Fruit fly (Drosophila melanogaster) whole organism, embryonic: ENCODE measurements around the gene CG34417.
A peak's percentile ranks its signal among the peaks of the same experiment; 100 is the strongest.

Experiments
- Awh ChIP-seq: fragments of 200-800 bp; sonication (Bioruptor generic); IDR thresholded peaks from 2 replicates; pipeline ENCODE4, ENCODE4 v1.3.6; 2022; ENCODE audit warnings: missing biosample characterization, missing genetic modification characterization
- Bteb2 ChIP-seq: fragments of 200-800 bp; sonication (Bioruptor generic); optimal IDR thresholded peaks from 2 replicates; lab custom pipeline; 2016; ENCODE audit warnings: missing biosample characterization, missing genetic modification characterization
- CG10267 ChIP-seq: fragments of 200-800 bp; sonication (Bioruptor generic); optimal IDR thresholded peaks from 2 replicates; lab custom pipeline; 2018; ENCODE audit warnings: missing biosample characterization, mild to moderate bottlenecking, missing genetic modification characterization, moderate library complexity
- CG10431 ChIP-seq: fragments of 200-800 bp; sonication (Bioruptor generic); optimal IDR thresholded peaks from 3 replicates; lab custom pipeline; 2018; ENCODE audit warnings: missing biosample characterization, mild to moderate bottlenecking, missing genetic modification characterization
- CG14050 ChIP-seq: fragments of 200-800 bp; sonication (Bioruptor generic); IDR thresholded peaks from 3 replicates; pipeline ENCODE4 v1.3.6; 2022; ENCODE audit warnings: missing biosample characterization, missing genetic modification characterization
- CG15073 ChIP-seq: fragments of 200-800 bp; sonication (Bioruptor generic); optimal IDR thresholded peaks from 2 replicates; lab custom pipeline; 2016; ENCODE audit warnings: missing biosample characterization, missing genetic modification characterization
- CG17385 ChIP-seq: fragments of 200-800 bp; sonication (Bioruptor generic); optimal IDR thresholded peaks from 3 replicates; lab custom pipeline; 2018; ENCODE audit warnings: missing biosample characterization, mild to moderate bottlenecking, missing genetic modification characterization
- CG18764 ChIP-seq: fragments of 200-800 bp; sonication (Bioruptor generic); optimal IDR thresholded peaks from 3 replicates; lab custom pipeline; 2016; ENCODE audit warnings: missing biosample characterization, missing genetic modification characterization
- CG2875 ChIP-seq: fragments of 200-800 bp; sonication (Bioruptor generic); optimal IDR thresholded peaks from 2 replicates; lab custom pipeline; 2017; ENCODE audit warnings: missing biosample characterization, mild to moderate bottlenecking, missing genetic modification characterization, missing genetic modification reagents
- CG30403 ChIP-seq: fragments of 200-800 bp; sonication (Bioruptor generic); optimal IDR thresholded peaks from 3 replicates; lab custom pipeline; 2016; ENCODE audit warnings: missing biosample characterization, missing genetic modification characterization
- CG31224 ChIP-seq: fragments of 200-800 bp; sonication (Bioruptor generic); IDR thresholded peaks from 2 replicates; pipeline ENCODE4 v1.3.6; 2022; ENCODE audit warnings: missing biosample characterization, missing genetic modification characterization
- CG31441 ChIP-seq: fragments of 200-800 bp; sonication (Bioruptor generic); IDR thresholded peaks from 2 replicates; pipeline ENCODE4 v1.3.6; 2022; ENCODE audit warnings: missing biosample characterization, missing genetic modification characterization
- CG33213 ChIP-seq: fragments of 200-800 bp; sonication (Bioruptor generic); optimal IDR thresholded peaks from 3 replicates; lab custom pipeline; 2016; ENCODE audit warnings: missing biosample characterization, missing genetic modification characterization
- CG3726 ChIP-seq: fragments of 200-800 bp; sonication (Bioruptor generic); IDR thresholded peaks from 3 replicates; pipeline ENCODE4, ENCODE4 v1.3.6; 2022; ENCODE audit warnings: missing biosample characterization, missing genetic modification characterization
- CG4328 ChIP-seq: fragments of 200-800 bp; sonication (Bioruptor generic); optimal IDR thresholded peaks from 3 replicates; lab custom pipeline; 2017; ENCODE audit warnings: missing biosample characterization, missing genetic modification reagents, missing genetic modification characterization
- CG4730 ChIP-seq: fragments of 200-800 bp; sonication (Bioruptor generic); IDR thresholded peaks from 2 replicates; pipeline ENCODE4 v1.3.6; 2022; ENCODE audit warnings: missing biosample characterization, missing genetic modification characterization
- CG5953 ChIP-seq: fragments of 200-800 bp; sonication (Bioruptor generic); IDR thresholded peaks from 2 replicates; pipeline ENCODE4 v1.3.6; 2022; ENCODE audit warnings: missing biosample characterization, missing genetic modification characterization
- CG6654 ChIP-seq: fragments of 200-800 bp; sonication (Bioruptor generic); optimal IDR thresholded peaks from 2 replicates; lab custom pipeline; 2017; ENCODE audit warnings: missing biosample characterization, mild to moderate bottlenecking, missing genetic modification characterization
- CG6765 ChIP-seq: fragments of 200-800 bp; sonication (Bioruptor generic); optimal IDR thresholded peaks from 3 replicates; lab custom pipeline; 2017; ENCODE audit warnings: missing biosample characterization, mild to moderate bottlenecking, missing genetic modification characterization
- CG7271 ChIP-seq: fragments of 200-800 bp; sonication (Bioruptor generic); optimal IDR thresholded peaks from 2 replicates; lab custom pipeline; 2018; ENCODE audit warnings: missing biosample characterization, mild to moderate bottlenecking, missing genetic modification characterization, moderate library complexity
- CG7372 ChIP-seq: fragments of 200-800 bp; sonication (Bioruptor generic); IDR thresholded peaks from 2 replicates; pipeline ENCODE4 v1.3.6; 2022; ENCODE audit warnings: missing biosample characterization, missing genetic modification characterization
- CG8388 ChIP-seq: fragments of 200-800 bp; sonication (Bioruptor generic); optimal IDR thresholded peaks from 2 replicates; lab custom pipeline; 2019; ENCODE audit warnings: missing biosample characterization, mild to moderate bottlenecking, missing genetic modification characterization, moderate library complexity
- CG9932 ChIP-seq: fragments of 200-800 bp; sonication (Bioruptor generic); IDR thresholded peaks from 2 replicates; pipeline ENCODE4 v1.3.6; 2022; ENCODE audit warnings: missing biosample characterization, missing genetic modification characterization
- Dad ChIP-seq: fragments of 200-800 bp; sonication (Bioruptor generic); optimal IDR thresholded peaks from 3 replicates; lab custom pipeline; 2016; ENCODE audit warnings: missing biosample characterization, missing genetic modification characterization
- Fer1 ChIP-seq: fragments of 200-800 bp; sonication (Bioruptor generic); optimal IDR thresholded peaks from 2 replicates; lab custom pipeline; 2017; ENCODE audit warnings: missing biosample characterization, mild to moderate bottlenecking, missing genetic modification characterization
- Hand ChIP-seq: fragments of 200-800 bp; sonication (Bioruptor generic); optimal IDR thresholded peaks from 2 replicates; lab custom pipeline; 2017; ENCODE audit warnings: mild to moderate bottlenecking, missing biosample characterization, missing genetic modification reagents, missing genetic modification characterization
- Hsf ChIP-seq: fragments of 200-800 bp; sonication (Bioruptor generic); optimal IDR thresholded peaks from 3 replicates; lab custom pipeline; 2016; ENCODE audit warnings: missing biosample characterization, missing genetic modification characterization
- Jarid2 ChIP-seq: fragments of 200-800 bp; sonication (Bioruptor generic); optimal IDR thresholded peaks from 3 replicates; lab custom pipeline; 2017; ENCODE audit warnings: mild to moderate bottlenecking, missing biosample characterization, missing genetic modification reagents, missing genetic modification characterization
- Neu2 ChIP-seq: fragments of 200-800 bp; sonication (Bioruptor generic); optimal IDR thresholded peaks from 3 replicates; lab custom pipeline; 2016; ENCODE audit warnings: missing biosample characterization, missing genetic modification characterization, borderline replicate concordance
- Sox100B ChIP-seq: fragments of 200-800 bp; sonication (Bioruptor generic); optimal IDR thresholded peaks from 3 replicates; lab custom pipeline; 2018; ENCODE audit warnings: missing biosample characterization, mild to moderate bottlenecking, missing genetic modification characterization
- Xbp1 ChIP-seq: fragments of 200-800 bp; sonication (Bioruptor generic); optimal IDR thresholded peaks from 3 replicates; lab custom pipeline; 2016; ENCODE audit warnings: missing biosample characterization, mild to moderate bottlenecking, missing genetic modification characterization
- YL-1 ChIP-seq: fragments of 200-800 bp; sonication (Bioruptor generic); optimal IDR thresholded peaks from 3 replicates; lab custom pipeline; 2017; ENCODE audit warnings: missing biosample characterization, mild to moderate bottlenecking, missing genetic modification characterization
- bbx ChIP-seq: fragments of 200-800 bp; sonication (Bioruptor generic); IDR thresholded peaks from 2 replicates; pipeline ENCODE4 v1.3.6; 2022; ENCODE audit warnings: missing biosample characterization, missing genetic modification characterization; ENCODE audit not compliant: partially characterized antibody
- cato ChIP-seq: fragments of 200-800 bp; sonication (Bioruptor generic); optimal IDR thresholded peaks from 2 replicates; lab custom pipeline; 2016; ENCODE audit warnings: missing biosample characterization, missing genetic modification characterization, borderline replicate concordance
- chn ChIP-seq: fragments of 200-800 bp; sonication (Bioruptor generic); optimal IDR thresholded peaks from 2 replicates; lab custom pipeline; 2016; ENCODE audit warnings: missing biosample characterization, missing genetic modification characterization
- dati ChIP-seq: fragments of 200-800 bp; sonication (Bioruptor generic); IDR thresholded peaks from 2 replicates; pipeline ENCODE4 v1.3.6; 2022; ENCODE audit warnings: missing biosample characterization, missing genetic modification characterization
- dm ChIP-seq: fragments of 200-800 bp; sonication (Bioruptor generic); optimal IDR thresholded peaks from 3 replicates; lab custom pipeline; 2016; ENCODE audit warnings: missing biosample characterization, missing genetic modification characterization
- esg ChIP-seq: fragments of 200-800 bp; sonication (Bioruptor generic); conservative IDR thresholded peaks from 2 replicates; pipeline ENCODE4 v1.3.6; 2022; ENCODE audit warnings: missing biosample characterization, missing genetic modification characterization
- ewg ChIP-seq: fragments of 200-800 bp; sonication (Bioruptor generic); optimal IDR thresholded peaks from 3 replicates; lab custom pipeline; 2017; ENCODE audit warnings: mild to moderate bottlenecking, missing biosample characterization, missing genetic modification reagents, missing genetic modification characterization
- fu2 ChIP-seq: fragments of 200-800 bp; sonication (Bioruptor generic); optimal IDR thresholded peaks from 2 replicates; lab custom pipeline; 2016; ENCODE audit warnings: missing biosample characterization, missing genetic modification characterization
- gsb ChIP-seq: fragments of 200-800 bp; sonication (Bioruptor generic); IDR thresholded peaks from 2 replicates; pipeline ENCODE4 v1.3.6; 2022; ENCODE audit warnings: missing biosample characterization, missing genetic modification characterization
- nerfin-1 ChIP-seq: fragments of 200-800 bp; sonication (Bioruptor generic); optimal IDR thresholded peaks from 3 replicates; lab custom pipeline; 2019; ENCODE audit warnings: missing biosample characterization, mild to moderate bottlenecking, missing genetic modification characterization, moderate library complexity
- peb ChIP-seq: fragments of 200-800 bp; sonication (Bioruptor generic); IDR thresholded peaks from 2 replicates; pipeline ENCODE4 v1.3.6; 2022; ENCODE audit warnings: missing biosample characterization, missing genetic modification characterization
- so ChIP-seq: fragments of 200-800 bp; sonication (Bioruptor generic); IDR thresholded peaks from 3 replicates; pipeline ENCODE4 v1.3.6; 2022; ENCODE audit warnings: missing biosample characterization, missing genetic modification characterization
- sqz ChIP-seq: fragments of 200-800 bp; sonication (Bioruptor generic); optimal IDR thresholded peaks from 3 replicates; lab custom pipeline; 2018; ENCODE audit warnings: missing biosample characterization, mild to moderate bottlenecking, missing genetic modification characterization
- toy ChIP-seq: fragments of 200-800 bp; sonication (Bioruptor generic); IDR thresholded peaks from 2 replicates; pipeline ENCODE4 v1.3.6; 2022; ENCODE audit warnings: missing biosample characterization, missing genetic modification characterization
- ttk ChIP-seq: fragments of 200-800 bp; sonication (Bioruptor generic); IDR thresholded peaks from 2 replicates; pipeline ENCODE4 v2.1.2; 2022; ENCODE audit warnings: missing biosample characterization, missing genetic modification characterization
- usp ChIP-seq: fragments of >200 bp; optimal IDR thresholded peaks from 2 replicates; lab custom pipeline; 2017; ENCODE audit warnings: missing biosample characterization, missing genetic modification characterization
- vfl ChIP-seq: fragments of 200-800 bp; sonication (Bioruptor generic); optimal IDR thresholded peaks from 2 replicates; lab custom pipeline; 2016; ENCODE audit warnings: missing biosample characterization, missing genetic modification characterization
- vnd ChIP-seq: fragments of 200-800 bp; sonication (Bioruptor generic); IDR thresholded peaks from 3 replicates; pipeline ENCODE4 v1.3.6; 2022; ENCODE audit warnings: missing biosample characterization, missing genetic modification characterization; ENCODE audit not compliant: partially characterized antibody

The CG34417 gene

DNA sequence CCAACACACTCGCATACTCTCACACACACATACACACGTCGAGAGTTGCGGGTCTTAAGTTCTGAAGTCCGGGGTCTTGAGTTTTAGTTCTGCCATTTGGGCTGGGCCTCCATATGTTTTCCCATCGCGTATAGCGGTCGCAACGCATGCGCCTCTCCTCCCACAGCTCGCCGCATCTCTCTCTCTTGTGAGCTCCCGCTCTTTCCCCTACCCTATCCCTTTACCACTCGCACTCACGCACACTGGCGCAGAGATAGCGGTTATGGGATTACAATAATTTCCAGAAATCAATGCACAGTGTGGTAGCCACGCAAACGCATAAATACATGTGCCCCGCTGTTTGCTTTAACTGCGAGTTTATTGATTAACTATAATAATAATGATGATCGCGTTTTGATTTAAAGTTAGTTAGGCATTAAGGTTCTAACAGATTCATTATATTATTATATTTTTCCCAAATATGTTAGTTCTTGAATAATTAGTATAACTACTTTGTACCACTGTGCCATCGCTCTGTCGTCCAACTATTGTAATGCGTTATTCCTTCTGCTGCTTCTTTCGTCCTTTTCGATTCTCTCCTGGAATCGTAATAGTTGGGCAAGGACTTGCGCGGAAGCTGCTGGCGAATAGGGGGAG, 61.2 kb downstream of the CG34417 start (continued):
- TF ChIP-seq toy (peak; percentile 45; the same call in 1 of the 2 replicates), CG7271 (tag; lab: Kevin White, UChicago) (peak; percentile 53), CG8388 (GFP tag; lab: Kevin White, UChicago) (peak; percentile 90), ttk (GFP tag; lab: Robert Waterston, UW) (peak; percentile 86), CG9932 (GFP tag; lab: Robert Waterston, UW) (peak; percentile 83), CG6765 (peak; percentile 84), Awh (peak; percentile 87), CG31441 (GFP tag; lab: Robert Waterston, UW) (peak; percentile 97), CG14050 (GFP tag; lab: Robert Waterston, UW) (peak; percentile 80), CG7372 (GFP tag; lab: Robert Waterston, UW) (peak; percentile 80), CG6654 (GFP tag; lab: Kevin White, UChicago) (peak; percentile 79), CG10431 (GFP tag; lab: Kevin White, UChicago) (peak; percentile 79), CG33213 (GFP tag; lab: Kevin White, UChicago) (peak; percentile 57), Dad (GFP tag; lab: Kevin White, UChicago) (peak; percentile 84), esg (peak; percentile 90), Fer1 (GFP tag; lab: Kevin White, UChicago) (peak; percentile 96), so (GFP tag; lab: Robert Waterston, UW) (peak; percentile 90), vnd (no peak), CG10267 (tag; lab: Kevin White, UChicago) (peak; percentile 88), bbx (peak; percentile 47; the same call in 1 of the 2 replicates), ewg (GFP tag; lab: Kevin White, UChicago) (peak; percentile 90), CG18764 (GFP tag; lab: Kevin White, UChicago) (peak; percentile 85), Hand (GFP tag; lab: Kevin White, UChicago) (peak; percentile 90), Bteb2 (GFP tag; lab: Kevin White, UChicago) (peak; percentile 79), CG17385 (GFP tag; lab: Kevin White, UChicago) (peak; percentile 89), CG3726 (GFP tag; lab: Robert Waterston, UW) (peak; percentile 80; the same call in 2 of the 3 replicates), dm (GFP tag; lab: Kevin White, UChicago) (peak; percentile 64), CG5953 (GFP tag; lab: Robert Waterston, UW) (peak; percentile 73), vfl (GFP tag; lab: Kevin White, UChicago) (peak; percentile 87), fu2 (GFP tag; lab: Kevin White, UChicago) (peak; percentile 65), CG4730 (GFP tag; lab: Robert Waterston, UW) (peak; percentile 83), gsb (GFP tag; lab: Robert Waterston, UW) (peak; percentile 72), CG2875 (peak; percentile 89), cato (GFP tag; lab: Kevin White, UChicago) (peak; percentile 83), Hsf (GFP tag; lab: Kevin White, UChicago) (peak; percentile 88), CG31224 (peak; percentile 44), CG30403 (peak; percentile 93), Xbp1 (GFP tag; lab: Kevin White, UChicago) (peak; percentile 88), peb (peak; percentile 86), CG15073 (GFP tag; lab: Kevin White, UChicago) (peak; percentile 56), Neu2 (GFP tag; lab: Kevin White, UChicago) (no peak), Jarid2 (GFP tag; lab: Kevin White, UChicago) (peak; percentile 80), YL-1 (peak; percentile 46), Sox100B (GFP tag; lab: Kevin White, UChicago) (peak; percentile 94), chn (peak; percentile 83), CG4328 (peak; percentile 81), dati (GFP tag; lab: Robert Waterston, UW) (peak; percentile 63), sqz (GFP tag; lab: Kevin White, UChicago) (peak; percentile 85), nerfin-1 (tag; lab: Kevin White, UChicago) (peak; percentile 91), usp (GFP tag; lab: Kevin White, UChicago) (no peak)
